Fruit fly (Drosophila melanogaster) whole organism, embryonic: ENCODE results near the gene CG1635.

ENCODE experiments used
- Awh ChIP-seq: fragments of 200-800 bp; sonication (Bioruptor generic); IDR thresholded peaks from 2 replicates; pipeline ENCODE4, ENCODE4 v1.3.6; 2022; ENCODE audit warnings: missing biosample characterization, missing genetic modification characterization
- Blimp-1 ChIP-seq: fragments of 200-800 bp; sonication (Bioruptor generic); optimal IDR thresholded peaks from 3 replicates; lab custom pipeline; 2018; ENCODE audit warnings: missing biosample characterization, missing genetic modification characterization, mild to moderate bottlenecking, moderate library complexity, missing genetic modification reagents
- CG10654 ChIP-seq: fragments of 200-800 bp; sonication (Bioruptor generic); optimal IDR thresholded peaks from 2 replicates; lab custom pipeline; 2016; ENCODE audit warnings: missing biosample characterization, missing genetic modification characterization
- CG12744 ChIP-seq: fragments of 200-800 bp; sonication (Bioruptor generic); optimal IDR thresholded peaks from 2 replicates; lab custom pipeline; 2016; ENCODE audit warnings: missing biosample characterization, missing genetic modification characterization
- CG14050 ChIP-seq: fragments of 200-800 bp; sonication (Bioruptor generic); IDR thresholded peaks from 3 replicates; pipeline ENCODE4 v1.3.6; 2022; ENCODE audit warnings: missing biosample characterization, missing genetic modification characterization
- CG14860 ChIP-seq: fragments of 200-800 bp; sonication (Bioruptor generic); IDR thresholded peaks from 3 replicates; pipeline ENCODE4 v1.3.6; 2022; ENCODE audit warnings: missing biosample characterization, missing genetic modification characterization; ENCODE audit not compliant: partially characterized antibody
- CG16863 ChIP-seq: fragments of 200-800 bp; sonication (Bioruptor generic); optimal IDR thresholded peaks from 3 replicates; lab custom pipeline; 2016; ENCODE audit warnings: missing biosample characterization, missing genetic modification characterization
- CG17359 ChIP-seq: fragments of 200-800 bp; sonication (Bioruptor generic); optimal IDR thresholded peaks from 3 replicates; lab custom pipeline; 2018; ENCODE audit warnings: missing biosample characterization, mild to moderate bottlenecking, missing genetic modification characterization, moderate library complexity
- CG17612 ChIP-seq: fragments of 200-800 bp; sonication (Bioruptor generic); IDR thresholded peaks from 2 replicates; pipeline ENCODE4 v1.3.6; 2022; ENCODE audit warnings: missing biosample characterization, missing genetic modification characterization
- CG17912 ChIP-seq: fragments of 200-800 bp; sonication (Bioruptor generic); optimal IDR thresholded peaks from 2 replicates; lab custom pipeline; 2018; ENCODE audit warnings: missing biosample characterization, mild to moderate bottlenecking, missing genetic modification characterization
- CG30020 ChIP-seq: fragments of 200-800 bp; optimal IDR thresholded peaks from 2 replicates; lab custom pipeline; 2019; ENCODE audit warnings: missing biosample characterization, mild to moderate bottlenecking, missing genetic modification characterization, moderate library complexity
- CG30431 ChIP-seq: fragments of 200-800 bp; sonication (Bioruptor generic); optimal IDR thresholded peaks from 2 replicates; lab custom pipeline; 2017; ENCODE audit warnings: missing biosample characterization, missing genetic modification characterization
- CG3065 ChIP-seq: fragments of 200-800 bp; sonication (Bioruptor generic); optimal IDR thresholded peaks from 2 replicates; lab custom pipeline; 2016; ENCODE audit warnings: missing biosample characterization, missing genetic modification characterization
- CG3281 ChIP-seq: fragments of 200-800 bp; sonication (Bioruptor generic); optimal IDR thresholded peaks from 3 replicates; lab custom pipeline; 2017; ENCODE audit warnings: missing biosample characterization, mild to moderate bottlenecking, missing genetic modification characterization
- CG3838 ChIP-seq: fragments of 200-800 bp; sonication (Bioruptor generic); optimal IDR thresholded peaks from 3 replicates; lab custom pipeline; 2016; ENCODE audit warnings: missing biosample characterization, missing genetic modification characterization
- CG3847 ChIP-seq: fragments of 200-800 bp; sonication (Bioruptor generic); IDR thresholded peaks from 2 replicates; pipeline ENCODE4 v1.3.6; 2022; ENCODE audit warnings: missing biosample characterization, missing genetic modification characterization
- CG4617 ChIP-seq: fragments of 200-800 bp; sonication (Bioruptor generic); optimal IDR thresholded peaks from 3 replicates; lab custom pipeline; 2016; ENCODE audit warnings: missing biosample characterization, missing genetic modification characterization, borderline replicate concordance
- CG6175 ChIP-seq: fragments of 200-800 bp; sonication (Bioruptor generic); IDR thresholded peaks from 3 replicates; pipeline ENCODE4 v1.3.6; 2022; ENCODE audit warnings: missing biosample characterization, missing genetic modification characterization
- CG7271 ChIP-seq: fragments of 200-800 bp; sonication (Bioruptor generic); optimal IDR thresholded peaks from 2 replicates; lab custom pipeline; 2018; ENCODE audit warnings: missing biosample characterization, mild to moderate bottlenecking, missing genetic modification characterization, moderate library complexity
- CG8388 ChIP-seq: fragments of 200-800 bp; sonication (Bioruptor generic); optimal IDR thresholded peaks from 2 replicates; lab custom pipeline; 2019; ENCODE audit warnings: missing biosample characterization, mild to moderate bottlenecking, missing genetic modification characterization, moderate library complexity
- CG8478 ChIP-seq: fragments of >200 bp; optimal IDR thresholded peaks from 2 replicates; lab custom pipeline; 2018
- CrebB ChIP-seq: fragments of 200-800 bp; sonication (Bioruptor generic); optimal IDR thresholded peaks from 3 replicates; lab custom pipeline; 2018; ENCODE audit warnings: missing biosample characterization, mild to moderate bottlenecking, missing genetic modification characterization
- D19B ChIP-seq: fragments of 200-800 bp; sonication (Bioruptor generic); optimal IDR thresholded peaks from 2 replicates; lab custom pipeline; 2017; ENCODE audit warnings: missing biosample characterization, mild to moderate bottlenecking, missing genetic modification characterization
- Doc3 ChIP-seq: fragments of 200-800 bp; sonication (Bioruptor generic); IDR thresholded peaks from 3 replicates; pipeline ENCODE4 v1.3.6; 2022; ENCODE audit warnings: missing biosample characterization, missing genetic modification characterization; ENCODE audit not compliant: partially characterized antibody
- E2f1 ChIP-seq: fragments of 200-800 bp; sonication (Bioruptor generic); IDR thresholded peaks from 2 replicates; pipeline ENCODE4 v1.3.6; 2022; ENCODE audit warnings: missing biosample characterization, missing genetic modification characterization
- Gug ChIP-seq: fragments of 200-800 bp; sonication (Bioruptor generic); IDR thresholded peaks from 4 replicates; pipeline ENCODE4 v1.3.6; 2022; ENCODE audit warnings: missing biosample characterization, missing genetic modification characterization
- HLHmδ ChIP-seq: fragments of 200-800 bp; sonication (Bioruptor generic); optimal IDR thresholded peaks from 2 replicates; lab custom pipeline; 2018; ENCODE audit warnings: missing biosample characterization, mild to moderate bottlenecking, missing genetic modification characterization, moderate library complexity
- Hr78 ChIP-seq, 2 experiments: fragments of 200-800 bp in 1 of 2; fragments of >200 bp in 1 of 2; sonication (Bioruptor generic) in 1 of 2; optimal IDR thresholded peaks; 2 replicates each; lab custom pipeline; 2017 to 2019; ENCODE audit warnings: missing biosample characterization in 2 of 2, missing genetic modification characterization in 2 of 2, mild to moderate bottlenecking in 1 of 2, moderate library complexity in 1 of 2
- Oaz ChIP-seq: fragments of 200-800 bp; sonication (Bioruptor generic); IDR thresholded peaks from 2 replicates; pipeline ENCODE4 v1.3.6; 2022; ENCODE audit warnings: missing biosample characterization, missing genetic modification characterization
- Pdp1 ChIP-seq, 2 experiments: fragments of 200-800 bp; sonication (Bioruptor generic); optimal IDR thresholded peaks; 3 replicates each; lab custom pipeline; 2016; ENCODE audit warnings: missing biosample characterization in 2 of 2, missing genetic modification characterization in 2 of 2, mild to moderate bottlenecking in 1 of 2, moderate library complexity in 1 of 2
- Sox100B ChIP-seq: fragments of 200-800 bp; sonication (Bioruptor generic); optimal IDR thresholded peaks from 3 replicates; lab custom pipeline; 2018; ENCODE audit warnings: missing biosample characterization, mild to moderate bottlenecking, missing genetic modification characterization
- Sry-β ChIP-seq: fragments of 200-800 bp; sonication (Bioruptor generic); optimal IDR thresholded peaks from 2 replicates; lab custom pipeline; 2018; ENCODE audit warnings: missing biosample characterization, mild to moderate bottlenecking, missing genetic modification characterization, moderate library complexity
- cad ChIP-seq: fragments of >200 bp; optimal IDR thresholded peaks from 2 replicates; lab custom pipeline; 2017; ENCODE audit warnings: missing biosample characterization, missing genetic modification characterization
- cas ChIP-seq: fragments of 200-800 bp; sonication (Bioruptor generic); IDR thresholded peaks from 2 replicates; pipeline ENCODE4 v1.3.6; 2022; ENCODE audit warnings: missing biosample characterization, missing genetic modification characterization
- cato ChIP-seq: fragments of 200-800 bp; sonication (Bioruptor generic); optimal IDR thresholded peaks from 2 replicates; lab custom pipeline; 2016; ENCODE audit warnings: missing biosample characterization, missing genetic modification characterization, borderline replicate concordance
- chif ChIP-seq, 2 experiments: fragments of 200-800 bp; sonication (Bioruptor generic); optimal IDR thresholded peaks; 3 replicates each; lab custom pipeline; 2016; ENCODE audit warnings: missing biosample characterization in 2 of 2, missing genetic modification characterization in 2 of 2
- chm ChIP-seq: fragments of 200-800 bp; sonication (Bioruptor generic); IDR thresholded peaks from 2 replicates; pipeline ENCODE4 v1.3.6; 2022; ENCODE audit warnings: missing biosample characterization, missing genetic modification characterization
- chn ChIP-seq: fragments of 200-800 bp; sonication (Bioruptor generic); optimal IDR thresholded peaks from 2 replicates; lab custom pipeline; 2016; ENCODE audit warnings: missing biosample characterization, missing genetic modification characterization
- crc ChIP-seq: fragments of 200-800 bp; sonication (Bioruptor generic); optimal IDR thresholded peaks from 2 replicates; lab custom pipeline; 2016; ENCODE audit warnings: missing biosample characterization, missing genetic modification characterization
- kni ChIP-seq: fragments of 200-800 bp; sonication (Bioruptor generic); optimal IDR thresholded peaks from 3 replicates; lab custom pipeline; 2017; ENCODE audit warnings: mild to moderate bottlenecking, missing biosample characterization, missing genetic modification reagents, missing genetic modification characterization
- lola ChIP-seq, 3 experiments: fragments of >200 bp in 2 of 3; fragments of 200-800 bp in 1 of 3; sonication (Bioruptor generic) in 1 of 3; optimal IDR thresholded peaks; 2 replicates each; lab custom pipeline; 2017 to 2019; ENCODE audit warnings: missing biosample characterization in 3 of 3, missing genetic modification characterization in 3 of 3, mild to moderate bottlenecking in 1 of 3, moderate library complexity in 1 of 3
- lov ChIP-seq, 2 experiments: fragments of 200-800 bp in 1 of 2; fragments of >200 bp in 1 of 2; sonication (Bioruptor generic) in 1 of 2; IDR thresholded peaks in 1 of 2; optimal IDR thresholded peaks in 1 of 2; 2 replicates in 1 of 2; 3 replicates in 1 of 2; pipeline versions ENCODE4 v1.3.6 to Lab custom; 2017 to 2022; ENCODE audit warnings: missing biosample characterization in 1 of 2, missing genetic modification characterization in 1 of 2
- nerfin-1 ChIP-seq: fragments of 200-800 bp; sonication (Bioruptor generic); optimal IDR thresholded peaks from 3 replicates; lab custom pipeline; 2019; ENCODE audit warnings: missing biosample characterization, mild to moderate bottlenecking, missing genetic modification characterization, moderate library complexity
- tio ChIP-seq: fragments of 200-800 bp; sonication (Bioruptor generic); optimal IDR thresholded peaks from 2 replicates; lab custom pipeline; 2017; ENCODE audit warnings: missing biosample characterization, missing genetic modification characterization, inconsistent platforms
- unc-4 ChIP-seq: fragments of 200-800 bp; sonication (Bioruptor generic); IDR thresholded peaks from 2 replicates; pipeline ENCODE4 v1.3.6; 2022; ENCODE audit warnings: missing biosample characterization, missing genetic modification characterization; ENCODE audit not compliant: partially characterized antibody
- usp ChIP-seq: fragments of >200 bp; optimal IDR thresholded peaks from 2 replicates; lab custom pipeline; 2017; ENCODE audit warnings: missing biosample characterization, missing genetic modification characterization
- vnd ChIP-seq: fragments of 200-800 bp; sonication (Bioruptor generic); IDR thresholded peaks from 3 replicates; pipeline ENCODE4 v1.3.6; 2022; ENCODE audit warnings: missing biosample characterization, missing genetic modification characterization; ENCODE audit not compliant: partially characterized antibody
- zfh1 ChIP-seq: fragments of 200-800 bp; sonication (Bioruptor generic); IDR thresholded peaks from 3 replicates; pipeline ENCODE4 v1.3.6; 2022; ENCODE audit warnings: missing biosample characterization, missing genetic modification characterization

The CG1635 gene

dm6 chr3R:31592256-31592879 is 3.9 kb downstream of the CG1635 start, which contains the start of gene CG1774 (continued):
- TF ChIP-seq CG17359 (tag; lab: Kevin White, UChicago) = peak; percentile 79
- TF ChIP-seq usp = no peak
- TF ChIP-seq Hr78 (GFP tag; optimal IDR thresholded peaks at IDR 0.05; lab: Kevin White, UChicago) = no peak
- peak; percentile 45; the same call in 2 of the 3 replicates for TF ChIP-seq CG14050 (GFP tag; lab: Robert Waterston, UW)
- peak; percentile 90 for TF ChIP-seq CG3281 (GFP tag; lab: Kevin White, UChicago)
- no peak for TF ChIP-seq vnd (GFP tag; lab: Robert Waterston, UW)
- peak; percentile 53; the same call in 1 of the 2 replicates for TF ChIP-seq CG17612
- no peak for TF ChIP-seq CG7271 (tag; lab: Kevin White, UChicago)
- TF ChIP-seq cas (GFP tag; lab: Robert Waterston, UW) = peak; percentile 34; the same call in 1 of the 2 replicates
- no peak for TF ChIP-seq lov (optimal IDR thresholded peaks at IDR 0.05; lab: Kevin White, UChicago)
- TF ChIP-seq lov (GFP tag; IDR thresholded peaks at IDR 0.05; lab: Robert Waterston, UW) = no peak
- TF ChIP-seq CG17912 (GFP tag; lab: Kevin White, UChicago) = no peak
- TF ChIP-seq CG3065 = no peak
- peak; percentile 88 for TF ChIP-seq crc (GFP tag; lab: Kevin White, UChicago)
- TF ChIP-seq Pdp1 (GFP tag; optimal IDR thresholded peaks at IDR 0.05; lab: Kevin White, UChicago) = peak; percentile 78 to 81
- peak; percentile 74 for TF ChIP-seq zfh1 (GFP tag; lab: Robert Waterston, UW)
- peak; percentile 62 to 74 for TF ChIP-seq chif (GFP tag; optimal IDR thresholded peaks at IDR 0.05; lab: Kevin White, UChicago)
- TF ChIP-seq CG3838 = peak; percentile 31
- TF ChIP-seq CG8388 = peak; percentile 53
- peak; percentile 54 for TF ChIP-seq CrebB
- TF ChIP-seq CG8478 (lab: Kevin White, UChicago) = no peak
- TF ChIP-seq CG30431 (GFP tag; lab: Kevin White, UChicago) = peak; percentile 43
- peak; percentile 53; the same call in 3 of the 4 replicates for TF ChIP-seq Gug
- TF ChIP-seq chm = peak; percentile 39; the same call in 1 of the 2 replicates
- TF ChIP-seq CG10654 (GFP tag; lab: Kevin White, UChicago) = peak; percentile 65
- TF ChIP-seq CG16863 (GFP tag; lab: Kevin White, UChicago) = peak; percentile 62
- TF ChIP-seq Doc3 (GFP tag; lab: Robert Waterston, UW) = no peak
- TF ChIP-seq CG3847 (GFP tag; lab: Robert Waterston, UW) = peak; percentile 69
- TF ChIP-seq HLHmδ (GFP tag; lab: Kevin White, UChicago) = no peak
- peak; percentile 49 for TF ChIP-seq chn
- TF ChIP-seq kni (GFP tag; lab: Kevin White, UChicago) = no peak
- peak; percentile 27; the same call in 1 of the 2 replicates for TF ChIP-seq Oaz (GFP tag; lab: Robert Waterston, UW)
- TF ChIP-seq unc-4 = no peak
- no peak for TF ChIP-seq tio (GFP tag; lab: Kevin White, UChicago)
- peak; percentile 61; the same call in 2 of the 3 replicates for TF ChIP-seq CG6175
- peak; percentile 17 for TF ChIP-seq cato (GFP tag; lab: Kevin White, UChicago)
- TF ChIP-seq nerfin-1 (tag; lab: Kevin White, UChicago) = no peak
- no peak for TF ChIP-seq CG14860 (GFP tag; lab: Robert Waterston, UW)
- peak; percentile 28 for TF ChIP-seq Sox100B (GFP tag; lab: Kevin White, UChicago)
- peak; percentile 67 for TF ChIP-seq D19B
- peak in 1 of 3 experiments; percentile 26 for TF ChIP-seq lola (GFP tag; optimal IDR thresholded peaks at IDR 0.05; lab: Kevin White, UChicago)
- no peak for TF ChIP-seq Sry-β (GFP tag; lab: Kevin White, UChicago)
- TF ChIP-seq cad = no peak
- peak; percentile 47; the same call in 1 of the 2 replicates for TF ChIP-seq Awh (GFP tag; lab: Robert Waterston, UW)
- TF ChIP-seq CG12744 = peak; percentile 79
- peak; percentile 68 for TF ChIP-seq Blimp-1
- peak; percentile 67 for TF ChIP-seq E2f1
- no peak for TF ChIP-seq CG30020 (tag; lab: Kevin White, UChicago)
- TF ChIP-seq CG4617 (GFP tag; lab: Kevin White, UChicago) = no peak
